2 fruit fly cellular contexts compared by ENCODE assay signal in genomic region chrX:11528026-11528702, dm6.
TF ChIP-seq lines count a peak whose summit lies in the region.

No protein-coding gene starts in this region.

TF ChIP-seq in whole organism, embryonic, 481 proteins besides CTCF, POLR2A, EP300 and RAD21 (continued from another document and continues in another):
- TF ChIP-seq vnd (GFP tag; IDR thresholded peaks at IDR 0.05; lab: Robert Waterston, UW; ENCODE audit: partially characterized antibody) = no peak
- TF ChIP-seq knrl (GFP tag; IDR thresholded peaks at IDR 0.05; lab: Robert Waterston, UW; ENCODE audit: partially characterized antibody) = no peak
- TF ChIP-seq CG11723 (GFP tag; optimal IDR thresholded peaks at IDR 0.05; lab: Kevin White, UChicago) = peak; percentile 58
- peak; percentile 79 for TF ChIP-seq CG4820 (GFP tag; optimal IDR thresholded peaks at IDR 0.05; lab: Kevin White, UChicago)
- peak; percentile 5 for TF ChIP-seq CG9797 (GFP tag; optimal IDR thresholded peaks at IDR 0.05; lab: Kevin White, UChicago)
- no peak for TF ChIP-seq Poxn (GFP tag; IDR thresholded peaks at IDR 0.05; lab: Robert Waterston, UW)
- no peak for TF ChIP-seq D (optimal IDR thresholded peaks at IDR 0.05; lab: Kevin White, UChicago)
- peak; percentile 90 for TF ChIP-seq D (GFP tag; optimal IDR thresholded peaks at IDR 0.05; lab: Kevin White, UChicago)
- TF ChIP-seq CG10147 (GFP tag; optimal IDR thresholded peaks at IDR 0.05; lab: Kevin White, UChicago) = peak; percentile 48
- peak; percentile 38; the same call in 1 of the 2 replicates for TF ChIP-seq CG32532 (GFP tag; IDR thresholded peaks at IDR 0.05; lab: Robert Waterston, UW)
- no peak for TF ChIP-seq CG13624 (GFP tag; optimal IDR thresholded peaks at IDR 0.05; lab: Kevin White, UChicago)
- no peak for TF ChIP-seq pfk (GFP tag; optimal IDR thresholded peaks at IDR 0.05; lab: Kevin White, UChicago)
- peak; percentile 21 for TF ChIP-seq Meics (GFP tag; optimal IDR thresholded peaks at IDR 0.05; lab: Kevin White, UChicago)
- TF ChIP-seq Hey (tag; optimal IDR thresholded peaks at IDR 0.05; lab: Kevin White, UChicago) = no peak
- TF ChIP-seq pum (GFP tag; optimal IDR thresholded peaks at IDR 0.05; lab: Kevin White, UChicago) = peak; percentile 65
- TF ChIP-seq E2f1 (GFP tag; IDR thresholded peaks at IDR 0.05; lab: Robert Waterston, UW) = peak; percentile 58
- TF ChIP-seq CG10431 (GFP tag; optimal IDR thresholded peaks at IDR 0.05; lab: Kevin White, UChicago) = peak; percentile 80
- TF ChIP-seq br (optimal IDR thresholded peaks at IDR 0.05; lab: Kevin White, UChicago) = no peak
- TF ChIP-seq sna (GFP tag; IDR thresholded peaks at IDR 0.05; lab: Robert Waterston, UW; ENCODE audit: partially characterized antibody) = no peak
- TF ChIP-seq CG10462 (GFP tag; optimal IDR thresholded peaks at IDR 0.05; lab: Kevin White, UChicago) = peak; percentile 58
- peak; percentile 83 for TF ChIP-seq Oli (tag; optimal IDR thresholded peaks at IDR 0.05; lab: Kevin White, UChicago)
- peak; percentile 86 for TF ChIP-seq dmrt99B (tag; optimal IDR thresholded peaks at IDR 0.05; lab: Kevin White, UChicago)
- TF ChIP-seq Opbp (GFP tag; IDR thresholded peaks at IDR 0.05; lab: Robert Waterston, UW; ENCODE audit: partially characterized antibody) = no peak
- TF ChIP-seq CG2712 (tag; optimal IDR thresholded peaks at IDR 0.05; lab: Kevin White, UChicago) = peak; percentile 93
- no peak for TF ChIP-seq NFAT (GFP tag; IDR thresholded peaks at IDR 0.05; lab: Robert Waterston, UW)
- peak; percentile 66 for TF ChIP-seq tgo (GFP tag; IDR thresholded peaks at IDR 0.05; lab: Robert Waterston, UW)
- TF ChIP-seq pros (GFP tag; optimal IDR thresholded peaks at IDR 0.05; lab: Kevin White, UChicago) = peak; percentile 26
- no peak for TF ChIP-seq Doc2 (GFP tag; IDR thresholded peaks at IDR 0.05; lab: Robert Waterston, UW)
- TF ChIP-seq mld (GFP tag; IDR thresholded peaks at IDR 0.05; lab: Robert Waterston, UW; ENCODE audit: partially characterized antibody) = no peak
- TF ChIP-seq Lhr (GFP tag; optimal IDR thresholded peaks at IDR 0.05; lab: Kevin White, UChicago) = peak; percentile 62
- peak; percentile 84 for TF ChIP-seq kni (GFP tag; optimal IDR thresholded peaks at IDR 0.05; lab: Kevin White, UChicago)
- peak; percentile 86 for TF ChIP-seq CG2202 (tag; optimal IDR thresholded peaks at IDR 0.05; lab: Kevin White, UChicago)
- TF ChIP-seq pho (GFP tag; optimal IDR thresholded peaks at IDR 0.05; lab: Kevin White, UChicago) = no peak
- TF ChIP-seq Kr (GFP tag; optimal IDR thresholded peaks at IDR 0.05; lab: Kevin White, UChicago) = peak; percentile 48
- TF ChIP-seq CG18262 (tag; optimal IDR thresholded peaks at IDR 0.05; lab: Kevin White, UChicago) = peak; percentile 93
- no peak for TF ChIP-seq HLHmδ (GFP tag; optimal IDR thresholded peaks at IDR 0.05; lab: Kevin White, UChicago)
- TF ChIP-seq btn (GFP tag; optimal IDR thresholded peaks at IDR 0.05; lab: Kevin White, UChicago) = peak; percentile 10
- TF ChIP-seq Ets97D (GFP tag; optimal IDR thresholded peaks at IDR 0.05; lab: Kevin White, UChicago) = peak; percentile 13
- peak; percentile 27 for TF ChIP-seq CG12104 (GFP tag; optimal IDR thresholded peaks at IDR 0.05; lab: Kevin White, UChicago)
- TF ChIP-seq CG6854 (GFP tag; optimal IDR thresholded peaks at IDR 0.05; lab: Kevin White, UChicago) = peak; percentile 1
- no peak for TF ChIP-seq D19B (GFP tag; optimal IDR thresholded peaks at IDR 0.05; lab: Kevin White, UChicago)
- peak in 1 of 3 experiments; percentile 30 for TF ChIP-seq Stat92E (GFP tag; optimal IDR thresholded peaks at IDR 0.05; lab: Kevin White, UChicago)
- TF ChIP-seq CG13894 (tag; optimal IDR thresholded peaks at IDR 0.05; lab: Kevin White, UChicago) = no peak
- peak; percentile 78 for TF ChIP-seq tio (GFP tag; optimal IDR thresholded peaks at IDR 0.05; lab: Kevin White, UChicago)
- TF ChIP-seq CG6765 (GFP tag; optimal IDR thresholded peaks at IDR 0.05; lab: Kevin White, UChicago) = no peak
- TF ChIP-seq cato (GFP tag; optimal IDR thresholded peaks at IDR 0.05; lab: Kevin White, UChicago; ENCODE audit: borderline replicate concordance) = peak; percentile 46
- TF ChIP-seq inv (GFP tag; IDR thresholded peaks at IDR 0.05; lab: Robert Waterston, UW; ENCODE audit: partially characterized antibody) = no peak
- peak; percentile 60 for TF ChIP-seq CG14667 (GFP tag; IDR thresholded peaks at IDR 0.05; lab: Robert Waterston, UW)
- no peak for TF ChIP-seq NC2α (GFP tag; optimal IDR thresholded peaks at IDR 0.05; lab: Kevin White, UChicago)
- peak; percentile 62 for TF ChIP-seq ac (GFP tag; optimal IDR thresholded peaks at IDR 0.05; lab: Kevin White, UChicago)
- TF ChIP-seq schlank (tag; optimal IDR thresholded peaks at IDR 0.05; lab: Kevin White, UChicago) = no peak
- TF ChIP-seq lab (GFP tag; optimal IDR thresholded peaks at IDR 0.05; lab: Kevin White, UChicago) = peak; percentile 61
- peak; percentile 32 for TF ChIP-seq sug (tag; optimal IDR thresholded peaks at IDR 0.05; lab: Kevin White, UChicago)
- peak; percentile 87 for TF ChIP-seq gcm (GFP tag; optimal IDR thresholded peaks at IDR 0.05; lab: Kevin White, UChicago)
- peak; percentile 12 for TF ChIP-seq caup (GFP tag; optimal IDR thresholded peaks at IDR 0.05; lab: Kevin White, UChicago; ENCODE audit: severe bottlenecking)
- TF ChIP-seq gcm2 (GFP tag; optimal IDR thresholded peaks at IDR 0.05; lab: Kevin White, UChicago) = no peak
- TF ChIP-seq HmgZ (tag; optimal IDR thresholded peaks at IDR 0.05; lab: Kevin White, UChicago) = no peak
- peak; percentile 51; the same call in 1 of the 3 replicates for TF ChIP-seq CG11456 (GFP tag; IDR thresholded peaks at IDR 0.05; lab: Robert Waterston, UW)
- TF ChIP-seq p53 (GFP tag; optimal IDR thresholded peaks at IDR 0.05; lab: Kevin White, UChicago) = no peak
- TF ChIP-seq nau (GFP tag; optimal IDR thresholded peaks at IDR 0.05; lab: Kevin White, UChicago) = peak; percentile 22
- no peak for TF ChIP-seq zfh2 (GFP tag; optimal IDR thresholded peaks at IDR 0.05; lab: Kevin White, UChicago)
- peak; percentile 82 for TF ChIP-seq Awh (GFP tag; IDR thresholded peaks at IDR 0.05; lab: Robert Waterston, UW)
- TF ChIP-seq Nf-YC (tag; optimal IDR thresholded peaks at IDR 0.05; lab: Kevin White, UChicago) = peak; percentile 17
- no peak for TF ChIP-seq Dll (GFP tag; IDR thresholded peaks at IDR 0.05; lab: Robert Waterston, UW; ENCODE audit: partially characterized antibody)
- peak; percentile 39; the same call in 1 of the 2 replicates for TF ChIP-seq Rx (GFP tag; IDR thresholded peaks at IDR 0.05; lab: Robert Waterston, UW)

TF ChIP-seq in whole organism, prepupa, 60 proteins besides CTCF, POLR2A, EP300 and RAD21 (continued from another document):
- TF ChIP-seq Sox102F (GFP tag; optimal IDR thresholded peaks at IDR 0.05; lab: Kevin White, UChicago) = peak; percentile 55
- TF ChIP-seq Eip93F (GFP tag; optimal IDR thresholded peaks at IDR 0.05; lab: Kevin White, UChicago) = no peak
- TF ChIP-seq Gug (GFP tag; IDR thresholded peaks at IDR 0.05; lab: Robert Waterston, UW) = peak; percentile 45
- peak; percentile 34 for TF ChIP-seq Ets21C (GFP tag; optimal IDR thresholded peaks at IDR 0.05; lab: Kevin White, UChicago)
- TF ChIP-seq CG16779 (tag; optimal IDR thresholded peaks at IDR 0.05; lab: Kevin White, UChicago) = peak; percentile 35
- peak; percentile 51 for TF ChIP-seq CG8632 (GFP tag; optimal IDR thresholded peaks at IDR 0.05; lab: Kevin White, UChicago)
- peak; percentile 67 to 82 for TF ChIP-seq ss (GFP tag; optimal IDR thresholded peaks at IDR 0.05; lab: Kevin White, UChicago)
- TF ChIP-seq CG3919 (GFP tag; optimal IDR thresholded peaks at IDR 0.05; lab: Kevin White, UChicago) = peak; percentile 52
- TF ChIP-seq OdsH (GFP tag; optimal IDR thresholded peaks at IDR 0.05; lab: Kevin White, UChicago) = peak; percentile 62
- TF ChIP-seq eg (GFP tag; IDR thresholded peaks at IDR 0.05; lab: Robert Waterston, UW) = peak; percentile 79
- TF ChIP-seq Eip78C (GFP tag; lab: Kevin White, UChicago) = peak; percentile 91
- TF ChIP-seq fkh (GFP tag; optimal IDR thresholded peaks at IDR 0.05; lab: Kevin White, UChicago) = peak; percentile 12
- peak; percentile 64 for TF ChIP-seq spab (GFP tag; optimal IDR thresholded peaks at IDR 0.05; lab: Kevin White, UChicago)
- peak; percentile 53 for TF ChIP-seq Hr4 (GFP tag; optimal IDR thresholded peaks at IDR 0.05; lab: Kevin White, UChicago)
- TF ChIP-seq esn (GFP tag; optimal IDR thresholded peaks at IDR 0.05; lab: Kevin White, UChicago) = peak; percentile 50
- peak; percentile 43 for TF ChIP-seq CG6276 (GFP tag; optimal IDR thresholded peaks at IDR 0.05; lab: Kevin White, UChicago)
- TF ChIP-seq fd85E (GFP tag; optimal IDR thresholded peaks at IDR 0.05; lab: Kevin White, UChicago) = no peak
- TF ChIP-seq pdm3 (GFP tag; optimal IDR thresholded peaks at IDR 0.05; lab: Kevin White, UChicago) = peak; percentile 67
- peak; percentile 70 for TF ChIP-seq acj6 (GFP tag; optimal IDR thresholded peaks at IDR 0.05; lab: Kevin White, UChicago)
- TF ChIP-seq CG7368 (GFP tag; optimal IDR thresholded peaks at IDR 0.05; lab: Kevin White, UChicago) = peak; percentile 15
- TF ChIP-seq cyc (GFP tag; optimal IDR thresholded peaks at IDR 0.05; lab: Kevin White, UChicago) = peak; percentile 32
- peak; percentile 31 for TF ChIP-seq CG11762 (GFP tag; optimal IDR thresholded peaks at IDR 0.05; lab: Kevin White, UChicago; ENCODE audit: insufficient read depth)
- TF ChIP-seq Sox14 (GFP tag; optimal IDR thresholded peaks at IDR 0.05; lab: Kevin White, UChicago) = peak; percentile 34
- peak; percentile 79 for TF ChIP-seq CG3032 (tag; optimal IDR thresholded peaks at IDR 0.05; lab: Kevin White, UChicago)
- TF ChIP-seq Blimp-1 (GFP tag; optimal IDR thresholded peaks at IDR 0.05; lab: Kevin White, UChicago) = no peak
- peak; percentile 68 for TF ChIP-seq net (GFP tag; optimal IDR thresholded peaks at IDR 0.05; lab: Kevin White, UChicago)
- peak; percentile 30 for TF ChIP-seq CG6854 (GFP tag; optimal IDR thresholded peaks at IDR 0.05; lab: Kevin White, UChicago)
- peak; percentile 79 for TF ChIP-seq CG6808 (GFP tag; optimal IDR thresholded peaks at IDR 0.05; lab: Kevin White, UChicago)
- peak; percentile 67 for TF ChIP-seq fd59A (GFP tag; optimal IDR thresholded peaks at IDR 0.05; lab: Kevin White, UChicago)
- TF ChIP-seq dsx (GFP tag; optimal IDR thresholded peaks at IDR 0.05; lab: Kevin White, UChicago; ENCODE audit: poor library complexity, severe bottlenecking) = peak; percentile 79
- TF ChIP-seq CG10631 (GFP tag; optimal IDR thresholded peaks at IDR 0.05; lab: Kevin White, UChicago) = peak; percentile 76
- peak; percentile 59 for TF ChIP-seq CG32006 (GFP tag; optimal IDR thresholded peaks at IDR 0.05; lab: Kevin White, UChicago)
- TF ChIP-seq CG6792 (GFP tag; optimal IDR thresholded peaks at IDR 0.05; lab: Kevin White, UChicago) = peak; percentile 36
- TF ChIP-seq CG34406 (GFP tag; optimal IDR thresholded peaks at IDR 0.05; lab: Kevin White, UChicago) = peak; percentile 63
- peak; percentile 73 for TF ChIP-seq CG6163 (GFP tag; IDR thresholded peaks at IDR 0.05; lab: Robert Waterston, UW)
- TF ChIP-seq Hr38 (GFP tag; optimal IDR thresholded peaks at IDR 0.05; lab: Kevin White, UChicago) = no peak
- peak; percentile 34 to 38 for TF ChIP-seq salr (GFP tag; optimal IDR thresholded peaks at IDR 0.05; lab: Kevin White, UChicago)
